Fruit fly (Drosophila melanogaster): ENCODE measurements around the gene CG5892.

dm6 chr3R:21215290-21215689 is 27.1 kb upstream of the CG5892 start:
- TF ChIP-seq OdsH (GFP tag; optimal IDR thresholded peaks at IDR 0.05) (no peak), Hr78 (GFP tag; optimal IDR thresholded peaks at IDR 0.05) (no peak), Abd-B (GFP tag; optimal IDR thresholded peaks at IDR 0.05) (no peak), pan (optimal IDR thresholded peaks at IDR 0.05) (no peak), Myc (optimal IDR thresholded peaks at IDR 0.05) (no peak), usp (GFP tag; optimal IDR thresholded peaks at IDR 0.05) (no peak), dmrt93B (GFP tag; optimal IDR thresholded peaks at IDR 0.05) (no peak), Dfd (GFP tag; optimal IDR thresholded peaks at IDR 0.05) (no peak), Dif (GFP tag; optimal IDR thresholded peaks at IDR 0.05; ENCODE audit: partially characterized antibody) (no peak)
